Worm (Caenorhabditis elegans) whole organism, L4 larva: ENCODE measurements around the gene nuo-4.

ENCODE experiments used
- ZK546.5 ChIP-seq, 2 experiments: sonication (generic microtip); optimal IDR thresholded peaks; 2 replicates each; lab custom pipeline; 2017; ENCODE audit warnings: missing biosample characterization in 2 of 2, missing genetic modification characterization in 2 of 2
- egl-27 ChIP-seq: sonication (generic microtip); optimal IDR thresholded peaks from 3 replicates; lab custom pipeline; 2017; ENCODE audit warnings: missing biosample characterization, missing genetic modification reagents, missing genetic modification characterization
- lim-7 ChIP-seq: fragments of 200-800 bp; sonication (Bioruptor generic); IDR thresholded peaks from 2 replicates; pipeline ENCODE4 v1.3.6; 2022; ENCODE audit warnings: missing genetic modification characterization, missing compliant biosample characterization
- nhr-11 ChIP-seq: fragments of 150-350 bp; optimal IDR thresholded peaks from 2 replicates; lab custom pipeline; 2014; ENCODE audit warnings: missing biosample characterization, missing genetic modification characterization
- nhr-25 ChIP-seq: sonication (generic microtip); optimal IDR thresholded peaks from 2 replicates; lab custom pipeline; 2017; ENCODE audit warnings: missing genetic modification characterization, mild to moderate bottlenecking, missing compliant biosample characterization, antibody characterized with exemption, moderate library complexity, borderline replicate concordance; ENCODE audit not compliant: insufficient read depth
- snpc-4 ChIP-seq: fragments of 150-350 bp; optimal IDR thresholded peaks from 2 replicates; lab custom pipeline; 2014; ENCODE audit warnings: missing biosample characterization, missing genetic modification characterization
- unc-39 ChIP-seq: sonication (generic microtip); optimal IDR thresholded peaks from 2 replicates; lab custom pipeline; 2017; ENCODE audit warnings: missing biosample characterization, missing genetic modification characterization

- TF ChIP-seq lim-7 (GFP tag; lab: Robert Waterston, UW) (no peak), egl-27 (no peak), nhr-25 (tag; lab: Kevin White, UChicago) (peak; percentile 62), ZK546.5 (tag; optimal IDR thresholded peaks at IDR 0.05; lab: Kevin White, UChicago) (peak in 1 of 2 experiments; percentile 85), nhr-11 (tag; lab: Kevin White, UChicago) (peak; percentile 81), snpc-4 (tag; lab: Kevin White, UChicago) (peak; percentile 17), unc-39 (tag; lab: Kevin White, UChicago) (no peak)
These were observed 21.1 kb upstream of the nuo-4 start, which contains the start of the genes rps-14 and rpl-36 for ce11 chrIII:7179538-7180301.
